Worm (Caenorhabditis elegans) whole organism, mixed stage, embryonic: ENCODE results near the gene pqn-54.

Experiments used
- M03D4.4 ChIP-seq: sonication (generic microtip); optimal IDR thresholded peaks from 2 replicates; lab custom pipeline; 2017; ENCODE audit warnings: mild to moderate bottlenecking, missing genetic modification characterization, missing compliant biosample characterization
- bed-3 ChIP-seq: fragments of 200-800 bp; sonication (Bioruptor generic); optimal IDR thresholded peaks from 3 replicates; lab custom pipeline; 2018; ENCODE audit warnings: mild to moderate bottlenecking, missing genetic modification characterization, moderate library complexity, missing compliant biosample characterization
- blmp-1 ChIP-seq: fragments of 150-350 bp; optimal IDR thresholded peaks from 2 replicates; lab custom pipeline; 2014; ENCODE audit warnings: missing biosample characterization, missing genetic modification characterization
- ceh-43 ChIP-seq: fragments of 200-800 bp; sonication (Bioruptor generic); optimal IDR thresholded peaks from 2 replicates; lab custom pipeline; 2018; ENCODE audit warnings: mild to moderate bottlenecking, missing genetic modification characterization, moderate library complexity, missing compliant biosample characterization
- ceh-83 ChIP-seq: fragments of 200-800 bp; sonication (Bioruptor generic); optimal IDR thresholded peaks from 2 replicates; lab custom pipeline; 2018; ENCODE audit warnings: mild to moderate bottlenecking, missing genetic modification characterization, missing compliant biosample characterization
- ces-1 ChIP-seq: fragments of 150-350 bp; optimal IDR thresholded peaks from 2 replicates; lab custom pipeline; 2014; ENCODE audit warnings: missing biosample characterization, missing genetic modification reagents, missing genetic modification characterization
- cnd-1 ChIP-seq: fragments of 200-800 bp; sonication (Bioruptor generic); optimal IDR thresholded peaks from 2 replicates; lab custom pipeline; 2018; ENCODE audit warnings: mild to moderate bottlenecking, missing genetic modification characterization, missing compliant biosample characterization
- drap-1 ChIP-seq: fragments of 200-800 bp; sonication (Bioruptor generic); optimal IDR thresholded peaks from 3 replicates; lab custom pipeline; 2018; ENCODE audit warnings: mild to moderate bottlenecking, missing genetic modification characterization, missing compliant biosample characterization
- elt-1 ChIP-seq: sonication (generic microtip); optimal IDR thresholded peaks from 2 replicates; lab custom pipeline; 2017; ENCODE audit warnings: missing genetic modification characterization, mild to moderate bottlenecking, missing compliant biosample characterization, antibody characterized with exemption, moderate library complexity, borderline replicate concordance; ENCODE audit not compliant: insufficient read depth
- elt-3 ChIP-seq: fragments of 150-350 bp; optimal IDR thresholded peaks from 2 replicates; lab custom pipeline; 2014; ENCODE audit warnings: missing biosample characterization, missing genetic modification characterization
- flh-1 ChIP-seq: fragments of 200-800 bp; sonication (Bioruptor generic); optimal IDR thresholded peaks from 2 replicates; lab custom pipeline; 2018; ENCODE audit warnings: mild to moderate bottlenecking, missing genetic modification characterization, moderate library complexity, missing compliant biosample characterization
- ham-2 ChIP-seq: fragments of 200-800 bp; sonication (Bioruptor generic); optimal IDR thresholded peaks from 2 replicates; lab custom pipeline; 2018; ENCODE audit warnings: mild to moderate bottlenecking, missing genetic modification characterization, missing compliant biosample characterization
- lin-13 ChIP-seq: fragments of 150-350 bp; optimal IDR thresholded peaks from 2 replicates; lab custom pipeline; 2014; ENCODE audit warnings: missing biosample characterization, missing genetic modification characterization
- lsy-2 ChIP-seq: fragments of 150-350 bp; optimal IDR thresholded peaks from 2 replicates; lab custom pipeline; 2014; ENCODE audit warnings: missing biosample characterization, missing genetic modification characterization
- mep-1 ChIP-seq: fragments of 150-350 bp; optimal IDR thresholded peaks from 2 replicates; lab custom pipeline; 2017; ENCODE audit warnings: missing biosample characterization, missing genetic modification reagents, missing genetic modification characterization, inconsistent platforms
- mls-2 ChIP-seq: sonication (generic microtip); optimal IDR thresholded peaks from 2 replicates; lab custom pipeline; 2016; ENCODE audit warnings: mild to moderate bottlenecking, missing genetic modification characterization, moderate library complexity, missing compliant biosample characterization
- nhr-12 ChIP-seq: fragments of 150-350 bp; optimal IDR thresholded peaks from 2 replicates; lab custom pipeline; 2014; ENCODE audit warnings: missing biosample characterization, missing genetic modification characterization
- nhr-2 ChIP-seq: fragments of 150-350 bp; optimal IDR thresholded peaks from 2 replicates; lab custom pipeline; 2014; ENCODE audit warnings: missing biosample characterization, missing genetic modification characterization
- nhr-237 ChIP-seq: fragments of 150-350 bp; optimal IDR thresholded peaks from 2 replicates; lab custom pipeline; 2014; ENCODE audit warnings: missing biosample characterization, missing genetic modification characterization
- nhr-28 ChIP-seq: fragments of 150-350 bp; optimal IDR thresholded peaks from 2 replicates; lab custom pipeline; 2014; ENCODE audit warnings: missing biosample characterization, missing genetic modification characterization
- nhr-76 ChIP-seq: sonication (generic microtip); optimal IDR thresholded peaks from 2 replicates; lab custom pipeline; 2017; ENCODE audit warnings: missing biosample characterization, missing genetic modification characterization
- pha-4 ChIP-seq: fragments of 150-350 bp; optimal IDR thresholded peaks from 2 replicates; lab custom pipeline; 2018; ENCODE audit warnings: missing biosample characterization, missing genetic modification reagents, missing genetic modification characterization
- sem-2 ChIP-seq: fragments of 200-800 bp; sonication (Bioruptor generic); optimal IDR thresholded peaks from 2 replicates; lab custom pipeline; 2018; ENCODE audit warnings: mild to moderate bottlenecking, missing genetic modification characterization, missing compliant biosample characterization
- snpc-4 ChIP-seq: fragments of 150-350 bp; optimal IDR thresholded peaks from 2 replicates; lab custom pipeline; 2014; ENCODE audit warnings: missing biosample characterization, missing genetic modification characterization
- sptf-1 ChIP-seq: sonication (generic microtip); optimal IDR thresholded peaks from 2 replicates; lab custom pipeline; 2017; ENCODE audit warnings: mild to moderate bottlenecking, missing genetic modification characterization, moderate library complexity, missing compliant biosample characterization
- tbx-8 ChIP-seq: fragments of 200-800 bp; sonication (Bioruptor generic); optimal IDR thresholded peaks from 2 replicates; lab custom pipeline; 2018; ENCODE audit warnings: mild to moderate bottlenecking, missing genetic modification characterization, moderate library complexity, missing compliant biosample characterization
- unc-120 ChIP-seq: sonication (generic microtip); optimal IDR thresholded peaks from 2 replicates; lab custom pipeline; 2017; ENCODE audit warnings: missing genetic modification characterization, missing compliant biosample characterization; ENCODE audit not compliant: poor library complexity, severe bottlenecking
- unc-39 ChIP-seq: fragments of 150-350 bp; optimal IDR thresholded peaks from 2 replicates; lab custom pipeline; 2014; ENCODE audit warnings: missing biosample characterization, missing genetic modification characterization
- unc-62 ChIP-seq: fragments of 150-350 bp; optimal IDR thresholded peaks from 2 replicates; lab custom pipeline; 2014; ENCODE audit warnings: missing biosample characterization, missing genetic modification reagents, missing genetic modification characterization
- ztf-11 ChIP-seq: fragments of 150-350 bp; optimal IDR thresholded peaks from 2 replicates; lab custom pipeline; 2014; ENCODE audit warnings: missing biosample characterization, missing genetic modification characterization

pqn-54 gene

DNA sequence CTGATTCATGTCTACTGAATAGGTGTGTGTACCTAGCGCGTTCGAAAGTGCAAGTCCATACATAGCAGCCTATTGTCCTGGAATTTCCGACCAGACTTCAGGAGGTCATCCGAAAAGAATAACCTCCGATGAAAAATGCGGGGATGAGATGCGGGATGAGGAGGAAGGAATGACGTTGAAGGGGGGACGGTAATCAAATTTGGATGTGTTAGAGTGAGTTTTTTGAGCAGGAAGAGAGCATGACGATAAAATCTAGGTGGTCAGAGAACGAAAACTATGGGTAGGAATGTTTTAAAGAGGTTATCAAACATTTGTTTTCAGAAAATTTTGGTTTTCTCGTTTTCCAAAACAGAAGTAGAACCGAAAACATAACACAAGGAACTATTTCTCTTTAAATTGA, 21.2 kb downstream of the pqn-54 start:
- no peak for TF ChIP-seq flh-1 (GFP tag; lab: Kevin White, UChicago)
- TF ChIP-seq drap-1 (GFP tag; lab: Kevin White, UChicago), result no peak
- no peak for TF ChIP-seq nhr-237 (tag; lab: Kevin White, UChicago)
- no peak for TF ChIP-seq snpc-4 (tag; lab: Kevin White, UChicago)
- TF ChIP-seq unc-62 (GFP tag; lab: Kevin White, UChicago), result no peak
- no peak for TF ChIP-seq M03D4.4 (tag; lab: Kevin White, UChicago)
- TF ChIP-seq pha-4 (tag; lab: Kevin White, UChicago), result no peak
- TF ChIP-seq cnd-1, result no peak
- TF ChIP-seq sptf-1 (tag; lab: Kevin White, UChicago), result no peak
- no peak for TF ChIP-seq ceh-43 (GFP tag; lab: Kevin White, UChicago)
- no peak for TF ChIP-seq ces-1
- no peak for TF ChIP-seq mep-1 (tag; lab: Kevin White, UChicago)
- no peak for TF ChIP-seq unc-120 (tag; lab: Kevin White, UChicago)
- no peak for TF ChIP-seq tbx-8
- no peak for TF ChIP-seq lsy-2 (tag; lab: Kevin White, UChicago)
- TF ChIP-seq ceh-83 (GFP tag; lab: Kevin White, UChicago), result no peak
- TF ChIP-seq ztf-11 (tag; lab: Kevin White, UChicago), result no peak
- no peak for TF ChIP-seq sem-2 (GFP tag; lab: Kevin White, UChicago)
- no peak for TF ChIP-seq nhr-28 (tag; lab: Kevin White, UChicago)
- no peak for TF ChIP-seq elt-1 (tag; lab: Kevin White, UChicago)

DNA sequence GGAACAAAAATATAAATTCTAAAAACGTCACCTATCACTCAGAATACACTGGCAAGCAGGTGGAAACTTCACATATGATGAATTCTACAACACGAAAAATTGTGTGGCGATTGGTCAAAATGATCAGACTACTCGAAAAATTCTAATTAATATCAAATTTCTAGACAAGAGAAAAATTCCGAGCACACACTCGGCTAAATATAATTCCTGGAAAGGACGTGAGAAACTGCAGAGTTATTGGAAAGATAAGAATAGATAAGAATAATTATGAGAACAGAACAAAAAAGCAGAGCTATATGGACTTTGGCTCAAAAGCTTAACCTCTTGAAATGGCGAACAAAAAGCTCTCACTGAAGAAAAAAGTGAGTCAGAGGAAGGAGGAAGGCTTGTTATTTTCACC, 22.5 kb downstream of the pqn-54 start:
- no peak for TF ChIP-seq unc-39 (tag; lab: Kevin White, UChicago)
- TF ChIP-seq elt-3, result no peak
- TF ChIP-seq unc-120 (tag; lab: Kevin White, UChicago), result no peak
- TF ChIP-seq nhr-12, result no peak
- TF ChIP-seq lin-13, result no peak
- TF ChIP-seq ces-1, result no peak
- no peak for TF ChIP-seq lsy-2 (tag; lab: Kevin White, UChicago)
- TF ChIP-seq unc-62 (GFP tag; lab: Kevin White, UChicago), result no peak
- TF ChIP-seq nhr-2 (tag; lab: Kevin White, UChicago), result no peak

ce11 chrV:1488642-1489041, 23.9 kb downstream of the pqn-54 start:
- TF ChIP-seq ham-2 (GFP tag; lab: Kevin White, UChicago), result no peak
- no peak for TF ChIP-seq elt-1 (tag; lab: Kevin White, UChicago)
- no peak for TF ChIP-seq elt-3
- no peak for TF ChIP-seq bed-3 (GFP tag; lab: Kevin White, UChicago)
- no peak for TF ChIP-seq flh-1 (GFP tag; lab: Kevin White, UChicago)
- TF ChIP-seq unc-39 (tag; lab: Kevin White, UChicago), result no peak

- peak; percentile 22 for TF ChIP-seq ham-2 (GFP tag; lab: Kevin White, UChicago)
Observed at ce11 chrV:1490874-1491273, 26.1 kb downstream of the pqn-54 start.

- TF ChIP-seq unc-39 (tag; lab: Kevin White, UChicago) (no peak), nhr-2 (tag; lab: Kevin White, UChicago) (no peak), mls-2 (no peak), lin-13 (no peak), elt-3 (no peak), blmp-1 (tag; lab: Kevin White, UChicago) (no peak), mep-1 (tag; lab: Kevin White, UChicago) (no peak), cnd-1 (no peak), unc-62 (GFP tag; lab: Kevin White, UChicago) (no peak), nhr-76 (tag; lab: Kevin White, UChicago) (no peak), ces-1 (no peak), unc-120 (tag; lab: Kevin White, UChicago) (no peak)
- TF ChIP-seq, all 35 proteins: peak for 0
Observed at ce11 chrV:1491510-1491909, 26.7 kb downstream of the pqn-54 start, which contains the start of gene C38C3.6. Gene C38C3.6 (minus strand): TSS chrV:1491610.
